Fruit fly (Drosophila melanogaster) whole organism, prepupa: ENCODE results near the gene CG45263.

Experiments used
- CG10631 ChIP-seq: fragments of 200-800 bp; sonication (Bioruptor generic); optimal IDR thresholded peaks from 2 replicates; lab custom pipeline; 2016; ENCODE audit warnings: missing biosample characterization, missing genetic modification characterization
- CG10669 ChIP-seq: fragments of 200-800 bp; sonication (Bioruptor generic); optimal IDR thresholded peaks from 3 replicates; lab custom pipeline; 2018; ENCODE audit warnings: missing biosample characterization, mild to moderate bottlenecking, missing genetic modification characterization, moderate library complexity
- CG11762 ChIP-seq: fragments of 200-800 bp; sonication (Bioruptor generic); optimal IDR thresholded peaks from 3 replicates; lab custom pipeline; 2016; ENCODE audit warnings: missing biosample characterization, missing genetic modification characterization; ENCODE audit not compliant: insufficient read depth
- CG11902 ChIP-seq: fragments of 200-800 bp; sonication (Bioruptor generic); optimal IDR thresholded peaks from 3 replicates; lab custom pipeline; 2016; ENCODE audit warnings: missing biosample characterization, missing genetic modification characterization
- CG15336 ChIP-seq: fragments of 200-800 bp; sonication (Bioruptor generic); IDR thresholded peaks from 2 replicates; pipeline ENCODE4 v1.3.6; 2022; ENCODE audit warnings: missing biosample characterization, missing genetic modification characterization
- CG1621 ChIP-seq: fragments of 200-800 bp; sonication (Bioruptor generic); optimal IDR thresholded peaks from 3 replicates; lab custom pipeline; 2018; ENCODE audit warnings: missing biosample characterization, mild to moderate bottlenecking, missing genetic modification characterization
- CG16779 ChIP-seq: fragments of 200-800 bp; sonication (Bioruptor generic); optimal IDR thresholded peaks from 3 replicates; lab custom pipeline; 2017; ENCODE audit warnings: missing biosample characterization, mild to moderate bottlenecking, missing genetic modification characterization
- CG3032 ChIP-seq: fragments of 200-800 bp; optimal IDR thresholded peaks from 2 replicates; lab custom pipeline; 2019; ENCODE audit warnings: missing biosample characterization, mild to moderate bottlenecking, missing genetic modification characterization, moderate library complexity
- CG31627 ChIP-seq: fragments of 200-800 bp; sonication (Bioruptor generic); optimal IDR thresholded peaks from 3 replicates; lab custom pipeline; 2016; ENCODE audit warnings: missing biosample characterization, missing genetic modification characterization
- CG32006 ChIP-seq: fragments of 200-800 bp; sonication (Bioruptor generic); optimal IDR thresholded peaks from 3 replicates; lab custom pipeline; 2017; ENCODE audit warnings: missing biosample characterization, mild to moderate bottlenecking, missing genetic modification characterization
- CG34406 ChIP-seq: fragments of 200-800 bp; sonication (Bioruptor generic); optimal IDR thresholded peaks from 3 replicates; lab custom pipeline; 2016; ENCODE audit warnings: missing biosample characterization, missing genetic modification characterization
- CG3919 ChIP-seq: fragments of 200-800 bp; sonication (Bioruptor generic); optimal IDR thresholded peaks from 3 replicates; lab custom pipeline; 2016; ENCODE audit warnings: missing biosample characterization, missing genetic modification characterization
- CG6163 ChIP-seq: fragments of 200-800 bp; sonication (Bioruptor generic); IDR thresholded peaks from 3 replicates; pipeline ENCODE4 v1.3.6; 2022; ENCODE audit warnings: missing biosample characterization, missing genetic modification characterization
- CG6792 ChIP-seq: fragments of 200-800 bp; sonication (Bioruptor generic); optimal IDR thresholded peaks from 3 replicates; lab custom pipeline; 2016; ENCODE audit warnings: missing biosample characterization, missing genetic modification characterization
- CG6808 ChIP-seq: fragments of 200-800 bp; sonication (Bioruptor generic); optimal IDR thresholded peaks from 3 replicates; lab custom pipeline; 2017; ENCODE audit warnings: missing biosample characterization, missing genetic modification characterization, mild to moderate bottlenecking, moderate library complexity, missing genetic modification reagents
- CG7368 ChIP-seq: fragments of 200-800 bp; sonication (Bioruptor generic); optimal IDR thresholded peaks from 3 replicates; lab custom pipeline; 2016; ENCODE audit warnings: missing biosample characterization, missing genetic modification characterization
- CG9139 ChIP-seq: fragments of 200-800 bp; sonication (Bioruptor generic); optimal IDR thresholded peaks from 3 replicates; lab custom pipeline; 2017; ENCODE audit warnings: missing biosample characterization, mild to moderate bottlenecking, missing genetic modification characterization
- Eip75B ChIP-seq: fragments of 200-800 bp; sonication (Bioruptor generic); optimal IDR thresholded peaks from 3 replicates; lab custom pipeline; 2016; ENCODE audit warnings: missing biosample characterization, missing genetic modification characterization
- Eip78C ChIP-seq: fragments of 200-800 bp; sonication (Bioruptor generic); peaks from one replicate; lab custom pipeline; 2016; ENCODE audit warnings: missing biosample characterization, missing genetic modification characterization
- Eip93F ChIP-seq: fragments of 200-800 bp; sonication (Bioruptor generic); optimal IDR thresholded peaks from 2 replicates; lab custom pipeline; 2016; ENCODE audit warnings: missing biosample characterization, mild to moderate bottlenecking, missing genetic modification characterization
- Ets21C ChIP-seq: fragments of 200-800 bp; sonication (Bioruptor generic); optimal IDR thresholded peaks from 3 replicates; lab custom pipeline; 2016; ENCODE audit warnings: missing biosample characterization, missing genetic modification characterization
- Ets96B ChIP-seq: fragments of 200-800 bp; optimal IDR thresholded peaks from 2 replicates; lab custom pipeline; 2019; ENCODE audit warnings: missing biosample characterization, mild to moderate bottlenecking, missing genetic modification characterization, moderate library complexity
- Hr38 ChIP-seq: sonication (Bioruptor generic); optimal IDR thresholded peaks from 2 replicates; lab custom pipeline; 2016; ENCODE audit warnings: missing biosample characterization, missing genetic modification characterization
- Hr39 ChIP-seq: fragments of 200-800 bp; sonication (Bioruptor generic); optimal IDR thresholded peaks from 2 replicates; lab custom pipeline; 2016; ENCODE audit warnings: missing biosample characterization, missing genetic modification characterization
- Met ChIP-seq: fragments of 200-800 bp; sonication (Bioruptor generic); optimal IDR thresholded peaks from 3 replicates; lab custom pipeline; 2016; ENCODE audit warnings: missing biosample characterization, missing genetic modification characterization
- OdsH ChIP-seq: fragments of 200-800 bp; sonication (Bioruptor generic); optimal IDR thresholded peaks from 3 replicates; lab custom pipeline; 2016; ENCODE audit warnings: missing biosample characterization, missing genetic modification characterization
- Sox102F ChIP-seq: fragments of 200-800 bp; sonication (Bioruptor generic); optimal IDR thresholded peaks from 2 replicates; lab custom pipeline; 2016; ENCODE audit warnings: missing biosample characterization, mild to moderate bottlenecking, missing genetic modification characterization
- Sox14 ChIP-seq: fragments of 200-800 bp; sonication (Bioruptor generic); optimal IDR thresholded peaks from 3 replicates; lab custom pipeline; 2016; ENCODE audit warnings: missing biosample characterization, missing genetic modification characterization
- Sox15 ChIP-seq: fragments of 200-800 bp; sonication (Bioruptor generic); optimal IDR thresholded peaks from 3 replicates; lab custom pipeline; 2016; ENCODE audit warnings: missing biosample characterization, missing genetic modification characterization
- achi ChIP-seq: fragments of 200-800 bp; sonication (Bioruptor generic); optimal IDR thresholded peaks from 3 replicates; lab custom pipeline; 2016; ENCODE audit warnings: missing biosample characterization, missing genetic modification characterization
- acj6 ChIP-seq: fragments of 200-800 bp; sonication (Bioruptor generic); optimal IDR thresholded peaks from 3 replicates; lab custom pipeline; 2016; ENCODE audit warnings: missing biosample characterization, missing genetic modification characterization
- cyc ChIP-seq: fragments of 200-800 bp; sonication (Bioruptor generic); optimal IDR thresholded peaks from 3 replicates; lab custom pipeline; 2016; ENCODE audit warnings: missing biosample characterization, missing genetic modification characterization
- dac ChIP-seq: fragments of 200-800 bp; sonication (Bioruptor generic); optimal IDR thresholded peaks from 2 replicates; lab custom pipeline; 2017; ENCODE audit warnings: missing biosample characterization, mild to moderate bottlenecking, missing genetic modification characterization
- dsx ChIP-seq: fragments of 200-800 bp; optimal IDR thresholded peaks from 3 replicates; lab custom pipeline; 2019; ENCODE audit warnings: missing biosample characterization, mild to moderate bottlenecking, missing genetic modification characterization, moderate library complexity; ENCODE audit not compliant: poor library complexity, severe bottlenecking
- eg ChIP-seq: fragments of 200-800 bp; sonication (Bioruptor generic); IDR thresholded peaks from 3 replicates; pipeline ENCODE4 v1.3.6; 2022; ENCODE audit warnings: missing biosample characterization, missing genetic modification characterization
- esn ChIP-seq: fragments of 200-800 bp; sonication (Bioruptor generic); optimal IDR thresholded peaks from 2 replicates; lab custom pipeline; 2016; ENCODE audit warnings: missing biosample characterization, mild to moderate bottlenecking, missing genetic modification characterization, moderate library complexity
- fd59A ChIP-seq: fragments of 200-800 bp; sonication (Bioruptor generic); optimal IDR thresholded peaks from 2 replicates; lab custom pipeline; 2017; ENCODE audit warnings: missing biosample characterization, mild to moderate bottlenecking, missing genetic modification characterization, missing genetic modification reagents
- fd85E ChIP-seq: fragments of 200-800 bp; sonication (Bioruptor generic); optimal IDR thresholded peaks from 3 replicates; lab custom pipeline; 2016; ENCODE audit warnings: missing biosample characterization, missing genetic modification characterization
- fkh ChIP-seq: fragments of 200-800 bp; sonication (Bioruptor generic); optimal IDR thresholded peaks from 3 replicates; lab custom pipeline; 2017; ENCODE audit warnings: missing biosample characterization, mild to moderate bottlenecking, missing genetic modification characterization, moderate library complexity
- net ChIP-seq: fragments of 200-800 bp; sonication (Bioruptor generic); optimal IDR thresholded peaks from 3 replicates; lab custom pipeline; 2016; ENCODE audit warnings: missing biosample characterization, missing genetic modification characterization
- pdm3 ChIP-seq: fragments of 200-800 bp; sonication (Bioruptor generic); optimal IDR thresholded peaks from 3 replicates; lab custom pipeline; 2016; ENCODE audit warnings: missing biosample characterization, missing genetic modification characterization
- salr ChIP-seq, 2 experiments: fragments of 200-800 bp; sonication (Bioruptor generic); optimal IDR thresholded peaks; 3 replicates each; lab custom pipeline; 2016 to 2018; ENCODE audit warnings: missing biosample characterization in 2 of 2, missing genetic modification characterization in 2 of 2, mild to moderate bottlenecking in 1 of 2
- ss ChIP-seq, 2 experiments: fragments of 200-800 bp; sonication (Bioruptor generic); optimal IDR thresholded peaks; 2 replicates in 1 of 2; 3 replicates in 1 of 2; lab custom pipeline; 2017 to 2018; ENCODE audit warnings: mild to moderate bottlenecking in 2 of 2, missing biosample characterization in 2 of 2, missing genetic modification characterization in 2 of 2, moderate library complexity in 1 of 2
- svp ChIP-seq: fragments of 200-800 bp; sonication (Bioruptor generic); peaks from one replicate; lab custom pipeline; 2016; ENCODE audit warnings: missing biosample characterization, missing genetic modification characterization

Gene CG45263

dm6 chr3R:8456461-8456860 is 21.0 kb downstream of the CG45263 start:
- no peak for TF ChIP-seq CG11762 (GFP tag; lab: Kevin White, UChicago)
- TF ChIP-seq salr (GFP tag; optimal IDR thresholded peaks at IDR 0.05; lab: Kevin White, UChicago), result no peak
- TF ChIP-seq pdm3 (GFP tag; lab: Kevin White, UChicago), result no peak
- no peak for TF ChIP-seq OdsH (GFP tag; lab: Kevin White, UChicago)
- no peak for TF ChIP-seq Sox15 (GFP tag; lab: Kevin White, UChicago)
- TF ChIP-seq fd59A (GFP tag; lab: Kevin White, UChicago), result no peak
- TF ChIP-seq Eip93F (GFP tag; lab: Kevin White, UChicago), result no peak
- TF ChIP-seq CG10669 (GFP tag; lab: Kevin White, UChicago), result no peak
- TF ChIP-seq CG6808, result no peak
- TF ChIP-seq Ets21C, result no peak
- TF ChIP-seq esn (GFP tag; lab: Kevin White, UChicago), result no peak
- no peak for TF ChIP-seq Eip75B (GFP tag; lab: Kevin White, UChicago)
- no peak for TF ChIP-seq CG11902 (GFP tag; lab: Kevin White, UChicago)
- no peak for TF ChIP-seq CG6163 (GFP tag; lab: Robert Waterston, UW)
- no peak for TF ChIP-seq CG31627
- TF ChIP-seq Hr39 (GFP tag; lab: Kevin White, UChicago), result no peak
- TF ChIP-seq net (GFP tag; lab: Kevin White, UChicago), result no peak
- TF ChIP-seq CG10631 (GFP tag; lab: Kevin White, UChicago), result no peak

- TF ChIP-seq Hr39 (GFP tag; lab: Kevin White, UChicago) (no peak), svp (GFP tag; lab: Kevin White, UChicago) (no peak), eg (GFP tag; lab: Robert Waterston, UW) (no peak), CG6808 (no peak), CG32006 (no peak), acj6 (GFP tag; lab: Kevin White, UChicago) (no peak), fd85E (GFP tag; lab: Kevin White, UChicago) (no peak), CG16779 (tag; lab: Kevin White, UChicago) (no peak), CG3919 (GFP tag; lab: Kevin White, UChicago) (no peak), CG7368 (GFP tag; lab: Kevin White, UChicago) (no peak), CG10669 (GFP tag; lab: Kevin White, UChicago) (no peak), CG11762 (GFP tag; lab: Kevin White, UChicago) (no peak), Eip78C (no peak), CG34406 (no peak)
Observed at dm6 chr3R:8453344-8453743, 24.1 kb downstream of the CG45263 start.

dm6 chr3R:8448943-8449342 is 28.5 kb downstream of the CG45263 start:
- TF ChIP-seq CG6163 (GFP tag; lab: Robert Waterston, UW) (no peak), CG6808 (no peak), Eip75B (GFP tag; lab: Kevin White, UChicago) (no peak)

dm6 chr3R:8445444-8445843 is 32.0 kb downstream of the CG45263 start:
- TF ChIP-seq Met (GFP tag; lab: Kevin White, UChicago) (peak; percentile 39), CG32006 (peak; percentile 41), net (GFP tag; lab: Kevin White, UChicago) (no peak), ss (GFP tag; optimal IDR thresholded peaks at IDR 0.05; lab: Kevin White, UChicago) (peak in 1 of 2 experiments; percentile 33), Eip78C (peak; percentile 73), fd85E (GFP tag; lab: Kevin White, UChicago) (no peak), CG3919 (GFP tag; lab: Kevin White, UChicago) (peak; percentile 42), CG11762 (GFP tag; lab: Kevin White, UChicago) (no peak), CG34406 (no peak), Ets21C (no peak), Sox14 (GFP tag; lab: Kevin White, UChicago) (peak; percentile 15), achi (GFP tag; lab: Kevin White, UChicago) (peak; percentile 18), CG9139 (GFP tag; lab: Kevin White, UChicago) (no peak), CG6163 (GFP tag; lab: Robert Waterston, UW) (peak; percentile 44; the same call in 1 of the 3 replicates), cyc (GFP tag; lab: Kevin White, UChicago) (peak; percentile 24), CG15336 (peak; percentile 25; the same call in 1 of the 2 replicates), Sox102F (GFP tag; lab: Kevin White, UChicago) (no peak), CG1621 (tag; lab: Kevin White, UChicago) (no peak), CG3032 (tag; lab: Kevin White, UChicago) (peak; percentile 62), Sox15 (GFP tag; lab: Kevin White, UChicago) (no peak), CG11902 (GFP tag; lab: Kevin White, UChicago) (no peak), dac (GFP tag; lab: Kevin White, UChicago) (no peak), dsx (GFP tag; lab: Kevin White, UChicago) (peak; percentile 19), CG6792 (GFP tag; lab: Kevin White, UChicago) (peak; percentile 33), Ets96B (peak; percentile 63), fkh (GFP tag; lab: Kevin White, UChicago) (no peak), Hr39 (GFP tag; lab: Kevin White, UChicago) (peak; percentile 0), Hr38 (GFP tag; lab: Kevin White, UChicago) (no peak)
